Fruit fly (Drosophila melanogaster): ENCODE results near the gene CG4502.

CG4502 gene

DNA sequence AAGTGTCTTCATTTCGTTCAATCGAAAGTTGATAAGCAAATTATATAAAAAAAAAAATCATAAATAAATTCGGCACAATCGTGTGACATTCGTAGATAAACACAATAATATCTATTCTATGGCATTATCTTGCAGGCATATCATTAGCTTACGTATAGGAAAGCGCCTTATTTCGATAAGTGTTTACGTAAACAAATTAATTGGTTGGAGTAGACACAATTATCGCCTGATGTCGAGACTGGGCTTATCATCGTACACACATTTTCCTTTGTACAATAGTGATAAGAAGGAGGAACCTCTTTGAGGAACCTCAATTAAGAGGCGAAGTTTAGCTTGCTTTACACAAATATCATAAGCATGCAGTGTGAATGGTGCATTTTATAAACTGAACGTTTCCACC lies 10.8 kb upstream of the CG4502 start (continued):
- TF ChIP-seq bab2 (GFP tag; optimal IDR thresholded peaks at IDR 0.05) (no peak), CG3995 (GFP tag; optimal IDR thresholded peaks at IDR 0.05) (no peak), knrl (GFP tag; IDR thresholded peaks at IDR 0.05; ENCODE audit: partially characterized antibody) (no peak), CG4730 (GFP tag; IDR thresholded peaks at IDR 0.05) (no peak), GATAe (GFP tag; conservative IDR thresholded peaks at IDR 0.05) (peak; percentile 21; the same call in 1 of the 2 replicates), odd (GFP tag; optimal IDR thresholded peaks at IDR 0.05) (no peak), fu2 (GFP tag; optimal IDR thresholded peaks at IDR 0.05) (no peak), Sry-β (GFP tag; optimal IDR thresholded peaks at IDR 0.05) (no peak), CG11093 (GFP tag; IDR thresholded peaks at IDR 0.05) (no peak), Deaf1 (tag; optimal IDR thresholded peaks at IDR 0.05) (no peak), CG17912 (GFP tag; optimal IDR thresholded peaks at IDR 0.05) (no peak), Gug (GFP tag; IDR thresholded peaks at IDR 0.05) (no peak), Max (GFP tag; optimal IDR thresholded peaks at IDR 0.05) (no peak), pros (GFP tag; optimal IDR thresholded peaks at IDR 0.05) (no peak), grn (GFP tag; optimal IDR thresholded peaks at IDR 0.05) (peak; percentile 62), CG8290 (GFP tag; optimal IDR thresholded peaks at IDR 0.05) (no peak), CG8290 (tag; optimal IDR thresholded peaks at IDR 0.05) (peak in 1 of 2 experiments; percentile 2), sens (GFP tag) (peak; percentile 16), CG10321 (GFP tag; IDR thresholded peaks at IDR 0.05) (no peak), CG2678 (tag; optimal IDR thresholded peaks at IDR 0.05) (peak; percentile 10), tio (GFP tag; optimal IDR thresholded peaks at IDR 0.05) (no peak), Med (GFP tag) (peak; percentile 23), CG3281 (GFP tag; optimal IDR thresholded peaks at IDR 0.05) (peak; percentile 11), Ada2b (GFP tag; IDR thresholded peaks at IDR 0.05) (no peak), H2.0 (GFP tag; IDR thresholded peaks at IDR 0.05) (no peak), CG31365 (tag; optimal IDR thresholded peaks at IDR 0.05) (no peak), CG2199 (GFP tag; IDR thresholded peaks at IDR 0.05) (peak; percentile 44; the same call in 1 of the 3 replicates), dpn (GFP tag; optimal IDR thresholded peaks at IDR 0.05) (no peak), ato (GFP tag; IDR thresholded peaks at IDR 0.05; ENCODE audit: partially characterized antibody) (no peak), jumu (GFP tag; optimal IDR thresholded peaks at IDR 0.05) (no peak), mirr (GFP tag; optimal IDR thresholded peaks at IDR 0.05) (peak; percentile 98), cato (GFP tag; optimal IDR thresholded peaks at IDR 0.05; ENCODE audit: borderline replicate concordance) (no peak), CG6175 (GFP tag; IDR thresholded peaks at IDR 0.05) (no peak), slou (GFP tag; optimal IDR thresholded peaks at IDR 0.05) (no peak), aop (GFP tag; IDR thresholded peaks at IDR 0.05) (no peak), CG2120 (GFP tag; optimal IDR thresholded peaks at IDR 0.05) (no peak), CG5245 (GFP tag; optimal IDR thresholded peaks at IDR 0.05) (no peak), CG17612 (GFP tag; IDR thresholded peaks at IDR 0.05) (no peak), CG34376 (GFP tag; optimal IDR thresholded peaks at IDR 0.05) (peak; percentile 75), klu (GFP tag; IDR thresholded peaks at IDR 0.05) (no peak), bcd (GFP tag; optimal IDR thresholded peaks at IDR 0.05) (no peak), ash1 (GFP tag; optimal IDR thresholded peaks at IDR 0.05) (no peak), CHES-1-like (GFP tag; optimal IDR thresholded peaks at IDR 0.05) (no peak), Rx (GFP tag; IDR thresholded peaks at IDR 0.05) (no peak), mld (GFP tag; IDR thresholded peaks at IDR 0.05; ENCODE audit: partially characterized antibody) (no peak), Pdp1 (GFP tag; optimal IDR thresholded peaks at IDR 0.05) (peak in 1 of 2 experiments; percentile 65), trem (tag; optimal IDR thresholded peaks at IDR 0.05) (no peak), sim (GFP tag; IDR thresholded peaks at IDR 0.05) (no peak), gfzf (GFP tag; optimal IDR thresholded peaks at IDR 0.05) (no peak), CG8388 (GFP tag; optimal IDR thresholded peaks at IDR 0.05) (no peak), CG14667 (GFP tag; IDR thresholded peaks at IDR 0.05) (no peak), Lhr (GFP tag; optimal IDR thresholded peaks at IDR 0.05) (no peak), run (tag; optimal IDR thresholded peaks at IDR 0.05) (no peak)
